Worm (Caenorhabditis elegans) whole organism, L4 larva: ENCODE measurements around the gene Y82E9BR.10.
A peak's percentile ranks its signal among the peaks of the same experiment; 100 is the strongest.

Experiments used
- F26F4.8 ChIP-seq: fragments of 200-800 bp; sonication (Bioruptor generic); conservative IDR thresholded peaks from 2 replicates; pipeline ENCODE4 v1.3.6; 2022; ENCODE audit warnings: missing genetic modification characterization, missing compliant biosample characterization
- F37D6.2 ChIP-seq: sonication (generic microtip); optimal IDR thresholded peaks from 2 replicates; lab custom pipeline; 2016; ENCODE audit warnings: mild to moderate bottlenecking, missing genetic modification characterization, missing compliant biosample characterization
- T26A8.4 ChIP-seq: fragments of 200-800 bp; sonication (Bioruptor generic); IDR thresholded peaks from 2 replicates; pipeline ENCODE4 v1.3.6; 2022; ENCODE audit warnings: missing genetic modification characterization, missing compliant biosample characterization
- Y5F2A.4 ChIP-seq: fragments of 200-800 bp; sonication (Bioruptor generic); optimal IDR thresholded peaks from 2 replicates; lab custom pipeline; 2018; ENCODE audit warnings: mild to moderate bottlenecking, missing genetic modification characterization, missing compliant biosample characterization
- Y75B8A.6 ChIP-seq: fragments of 200-800 bp; sonication (Bioruptor generic); IDR thresholded peaks from 2 replicates; pipeline ENCODE4 v1.3.6; 2022; ENCODE audit warnings: missing genetic modification reagents, missing genetic modification characterization, missing compliant biosample characterization
- aha-1 ChIP-seq: fragments of 150-350 bp; peaks from one replicate; lab custom pipeline; 2014; ENCODE audit warnings: missing biosample characterization, missing genetic modification characterization
- ama-1 ChIP-seq: fragments of 150-350 bp; optimal IDR thresholded peaks from 2 replicates; lab custom pipeline; 2014; ENCODE audit warnings: inconsistent platforms, mixed read lengths
- arid-1 ChIP-seq: fragments of 200-800 bp; sonication (Bioruptor generic); conservative IDR thresholded peaks from 2 replicates; pipeline ENCODE4 v1.3.6; 2022; ENCODE audit warnings: missing genetic modification reagents, missing genetic modification characterization, missing compliant biosample characterization
- attf-4 ChIP-seq: sonication (generic microtip); optimal IDR thresholded peaks from 3 replicates; lab custom pipeline; 2017; ENCODE audit warnings: missing biosample characterization, missing genetic modification characterization
- ceh-82 ChIP-seq: sonication (generic microtip); optimal IDR thresholded peaks from 2 replicates; lab custom pipeline; 2017; ENCODE audit warnings: missing biosample characterization, missing genetic modification characterization
- ces-1 ChIP-seq: fragments of 150-350 bp; sonication (generic microtip); optimal IDR thresholded peaks from 4 replicates; lab custom pipeline; 2014; ENCODE audit warnings: missing biosample characterization, missing genetic modification reagents, missing genetic modification characterization
- cey-2 ChIP-seq: sonication (generic microtip); optimal IDR thresholded peaks from 3 replicates; lab custom pipeline; 2017; ENCODE audit warnings: missing genetic modification characterization, mild to moderate bottlenecking, missing compliant biosample characterization, antibody characterized with exemption, borderline replicate concordance; ENCODE audit not compliant: insufficient read depth
- ctbp-1 ChIP-seq: fragments of 200-800 bp; sonication (Bioruptor generic); IDR thresholded peaks from 2 replicates; pipeline ENCODE4 v1.3.6; 2022; ENCODE audit warnings: missing genetic modification reagents, missing genetic modification characterization, missing compliant biosample characterization
- daf-12 ChIP-seq: fragments of 150-350 bp; optimal IDR thresholded peaks from 2 replicates; lab custom pipeline; 2014; ENCODE audit warnings: missing biosample characterization, missing genetic modification reagents, missing genetic modification characterization
- daf-16 ChIP-seq, 3 experiments: sonication (generic microtip); optimal IDR thresholded peaks; 2 replicates each; lab custom pipeline; 2016 to 2017; ENCODE audit warnings: missing genetic modification characterization in 3 of 3, missing genetic modification reagents in 3 of 3, mild to moderate bottlenecking in 2 of 3, missing compliant biosample characterization in 2 of 3, missing biosample characterization in 1 of 3, moderate library complexity in 1 of 3
- daf-8 ChIP-seq: fragments of 200-800 bp; sonication (Bioruptor generic); IDR thresholded peaks from 2 replicates; pipeline ENCODE4 v1.3.6; 2022; ENCODE audit warnings: missing genetic modification characterization, missing compliant biosample characterization
- dmd-9 ChIP-seq: fragments of 200-800 bp; sonication (Bioruptor generic); IDR thresholded peaks from 2 replicates; pipeline ENCODE4 v1.3.6; 2022; ENCODE audit warnings: missing genetic modification reagents, missing genetic modification characterization, missing compliant biosample characterization
- duxl-1 ChIP-seq: sonication (generic microtip); optimal IDR thresholded peaks from 2 replicates; lab custom pipeline; 2016; ENCODE audit warnings: mild to moderate bottlenecking, missing genetic modification characterization, moderate library complexity, missing compliant biosample characterization; ENCODE audit not compliant: poor library complexity
- dve-1 ChIP-seq: sonication (generic microtip); optimal IDR thresholded peaks from 2 replicates; lab custom pipeline; 2017; ENCODE audit warnings: antibody characterized with exemption, mild to moderate bottlenecking, missing genetic modification characterization, missing compliant biosample characterization; ENCODE audit not compliant: insufficient read depth
- egl-27 ChIP-seq: sonication (generic microtip); optimal IDR thresholded peaks from 3 replicates; lab custom pipeline; 2017; ENCODE audit warnings: missing biosample characterization, missing genetic modification reagents, missing genetic modification characterization
- fkh-10 ChIP-seq: fragments of 150-350 bp; optimal IDR thresholded peaks from 2 replicates; lab custom pipeline; 2014; ENCODE audit warnings: missing biosample characterization, missing genetic modification reagents, missing genetic modification characterization
- gei-8 ChIP-seq: fragments of 200-800 bp; sonication (Bioruptor generic); optimal IDR thresholded peaks from 2 replicates; lab custom pipeline; 2018; ENCODE audit warnings: mild to moderate bottlenecking, missing genetic modification characterization, missing compliant biosample characterization
- hif-1 ChIP-seq, 2 experiments: sonication (generic microtip); optimal IDR thresholded peaks; 2 replicates each; lab custom pipeline; 2016 to 2017; ENCODE audit warnings: missing compliant biosample characterization in 2 of 2, missing genetic modification characterization in 2 of 2, missing genetic modification reagents in 2 of 2, missing genotype in 2 of 2, mild to moderate bottlenecking in 1 of 2
- hlh-11 ChIP-seq: fragments of 200-800 bp; sonication (Bioruptor generic); optimal IDR thresholded peaks from 2 replicates; lab custom pipeline; 2018; ENCODE audit warnings: mild to moderate bottlenecking, missing genetic modification characterization, missing compliant biosample characterization
- hlh-30 ChIP-seq: sonication (generic microtip); optimal IDR thresholded peaks from 2 replicates; lab custom pipeline; 2017; ENCODE audit warnings: antibody characterized with exemption, mild to moderate bottlenecking, missing genetic modification characterization, missing compliant biosample characterization; ENCODE audit not compliant: insufficient read depth
- jun-1 ChIP-seq: fragments of 150-350 bp; optimal IDR thresholded peaks from 2 replicates; lab custom pipeline; 2014; ENCODE audit warnings: missing biosample characterization, missing genetic modification reagents, missing genetic modification characterization
- lim-7 ChIP-seq: fragments of 200-800 bp; sonication (Bioruptor generic); IDR thresholded peaks from 2 replicates; pipeline ENCODE4 v1.3.6; 2022; ENCODE audit warnings: missing genetic modification characterization, missing compliant biosample characterization
- lin-15B ChIP-seq: fragments of 150-350 bp; sonication (generic microtip); optimal IDR thresholded peaks from 3 replicates; lab custom pipeline; 2014; ENCODE audit warnings: missing biosample characterization, missing genetic modification characterization
- lin-38 ChIP-seq: fragments of 200-800 bp; sonication (Bioruptor generic); IDR thresholded peaks from 2 replicates; pipeline ENCODE4 v1.3.6; 2022; ENCODE audit warnings: missing genetic modification reagents, missing genetic modification characterization, missing compliant biosample characterization
- lsy-2 ChIP-seq, 2 experiments: fragments of 150-350 bp in 1 of 2; sonication (generic microtip) in 1 of 2; optimal IDR thresholded peaks; 2 replicates each; lab custom pipeline; 2014 to 2017; ENCODE audit warnings: missing biosample characterization in 2 of 2, missing genetic modification characterization in 2 of 2
- madf-5 ChIP-seq, 2 experiments: fragments of 200-800 bp; sonication (Bioruptor generic); IDR thresholded peaks; 2 replicates each; pipeline ENCODE4 v1.3.6; 2022; ENCODE audit warnings: missing compliant biosample characterization in 2 of 2, missing genetic modification characterization in 2 of 2
- mdt-29 ChIP-seq: fragments of 200-800 bp; sonication (Bioruptor generic); IDR thresholded peaks from 2 replicates; pipeline ENCODE4 v1.3.6; 2022; ENCODE audit warnings: missing genetic modification reagents, missing genetic modification characterization, missing compliant biosample characterization
- nhr-28 ChIP-seq: fragments of 150-350 bp; optimal IDR thresholded peaks from 2 replicates; lab custom pipeline; 2014; ENCODE audit warnings: missing biosample characterization, missing genetic modification characterization
- nhr-42 ChIP-seq: fragments of 200-800 bp; sonication (Bioruptor generic); IDR thresholded peaks from 2 replicates; pipeline ENCODE4 v1.3.6; 2022; ENCODE audit warnings: missing genetic modification characterization, missing compliant biosample characterization
- nhr-48 ChIP-seq: sonication (generic microtip); optimal IDR thresholded peaks from 2 replicates; lab custom pipeline; 2016; ENCODE audit warnings: mild to moderate bottlenecking, missing genetic modification characterization, missing compliant biosample characterization
- nhr-76 ChIP-seq: fragments of 150-350 bp; optimal IDR thresholded peaks from 2 replicates; lab custom pipeline; 2014; ENCODE audit warnings: missing biosample characterization, missing genetic modification characterization
- nhr-77 ChIP-seq: fragments of 150-350 bp; optimal IDR thresholded peaks from 2 replicates; lab custom pipeline; 2014; ENCODE audit warnings: missing biosample characterization, missing genetic modification characterization
- pqm-1 ChIP-seq: sonication (generic microtip); optimal IDR thresholded peaks from 2 replicates; lab custom pipeline; 2017; ENCODE audit warnings: missing biosample characterization, missing genetic modification characterization
- rbr-2 ChIP-seq: sonication (generic microtip); optimal IDR thresholded peaks from 2 replicates; lab custom pipeline; 2016; ENCODE audit warnings: missing genotype, missing genetic modification characterization, missing compliant biosample characterization
- set-16 ChIP-seq: fragments of 200-800 bp; sonication (Bioruptor generic); IDR thresholded peaks from 2 replicates; pipeline ENCODE4 v1.3.6; 2022; ENCODE audit warnings: missing genetic modification reagents, missing genetic modification characterization, missing compliant biosample characterization
- skn-1 ChIP-seq: fragments of 150-350 bp; optimal IDR thresholded peaks from 2 replicates; lab custom pipeline; 2014; ENCODE audit warnings: missing biosample characterization, missing genetic modification characterization
- snpc-4 ChIP-seq: fragments of 150-350 bp; optimal IDR thresholded peaks from 2 replicates; lab custom pipeline; 2014; ENCODE audit warnings: missing biosample characterization, missing genetic modification characterization
- unc-62 ChIP-seq, 3 experiments: fragments of 150-350 bp in 1 of 3; sonication (generic microtip); optimal IDR thresholded peaks in 2 of 3; peaks in 1 of 3; 1 replicate in 1 of 3; 2 replicates in 2 of 3; lab custom pipeline; 2014 to 2017; ENCODE audit warnings: missing biosample characterization in 3 of 3, missing genetic modification characterization in 3 of 3, missing genetic modification reagents in 3 of 3, missing genotype in 1 of 3
- zag-1 ChIP-seq: fragments of 150-350 bp; optimal IDR thresholded peaks from 2 replicates; lab custom pipeline; 2014; ENCODE audit warnings: missing biosample characterization, missing genetic modification characterization
- zfp-3 ChIP-seq: fragments of 200-800 bp; sonication (Bioruptor generic); conservative IDR thresholded peaks from 2 replicates; pipeline ENCODE4 v1.3.6; 2022; ENCODE audit warnings: missing genetic modification reagents, missing genetic modification characterization, missing compliant biosample characterization
- zip-11 ChIP-seq: fragments of 200-800 bp; sonication (Bioruptor generic); IDR thresholded peaks from 2 replicates; pipeline ENCODE4 v1.3.6; 2022; ENCODE audit warnings: missing genetic modification characterization, missing compliant biosample characterization
- ztf-11 ChIP-seq: fragments of 150-350 bp; optimal IDR thresholded peaks from 2 replicates; lab custom pipeline; 2014; ENCODE audit warnings: missing biosample characterization, missing genetic modification characterization
- ztf-7 ChIP-seq: fragments of 150-350 bp; optimal IDR thresholded peaks from 2 replicates; lab custom pipeline; 2014; ENCODE audit warnings: missing biosample characterization, missing genetic modification characterization

The Y82E9BR.10 gene

ce11 chrIII:1392763-1393162 is 17.4 kb upstream of the Y82E9BR.10 start (continued):
- TF ChIP-seq hlh-11 (tag; lab: Kevin White, UChicago) (peak; percentile 73), lin-38 (peak; percentile 85), nhr-77 (tag; lab: Kevin White, UChicago) (peak; percentile 60), hif-1 (tag; optimal IDR thresholded peaks at IDR 0.05; lab: Kevin White, UChicago) (no peak)

DNA sequence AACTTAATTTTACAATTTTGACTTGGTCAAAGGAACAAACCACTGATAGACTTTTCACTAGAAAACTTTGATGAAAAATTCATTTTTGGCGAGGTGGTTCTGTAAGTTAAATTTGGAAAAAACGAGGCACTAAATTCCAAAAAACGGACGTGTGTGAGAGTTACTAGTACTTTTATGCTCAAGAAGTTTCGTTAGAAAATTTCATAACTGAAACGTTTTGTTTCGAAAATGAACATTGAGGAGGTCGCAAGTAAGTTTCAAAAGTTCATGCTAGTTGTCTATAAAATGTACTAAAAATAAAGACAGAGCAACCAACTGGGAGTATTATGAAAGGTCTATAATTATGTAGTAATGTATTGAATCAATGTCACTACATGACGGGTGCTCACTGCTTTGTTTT is 16.4 kb upstream of the Y82E9BR.10 start, which contains the start of gene pals-17:
TSS of gene pals-17 (minus strand) at position 101 of the 400 bp plus-strand sequence.
- TF ChIP-seq set-16 (no peak), F26F4.8 (no peak), nhr-28 (tag; lab: Kevin White, UChicago) (no peak), attf-4 (no peak)

DNA sequence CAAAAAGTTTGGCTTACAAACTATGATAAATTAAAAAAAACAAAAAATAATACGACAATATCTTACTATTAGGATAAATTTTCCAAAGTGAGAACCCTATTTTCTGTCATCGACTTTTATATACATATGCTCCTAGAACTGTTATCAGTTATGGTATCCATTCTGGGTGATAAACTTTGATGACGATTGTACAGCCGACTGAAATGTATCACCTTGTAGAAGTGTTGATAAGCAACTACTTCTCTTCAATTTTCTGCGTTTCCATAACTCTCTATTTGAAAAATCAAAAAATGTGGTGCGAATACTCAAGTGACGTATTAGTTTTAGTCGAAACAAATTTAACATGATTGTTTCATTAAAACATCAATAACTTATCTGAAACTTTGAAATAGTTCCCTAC is 14.6 kb upstream of the Y82E9BR.10 start:
- no peak for TF ChIP-seq unc-62 (GFP tag; optimal IDR thresholded peaks at IDR 0.05 in 1 of 2; lab: Kevin White, UChicago)
- TF ChIP-seq unc-62 (tag; optimal IDR thresholded peaks at IDR 0.05; lab: Kevin White, UChicago): no peak
- TF ChIP-seq ceh-82: no peak
- no peak for TF ChIP-seq rbr-2 (tag; lab: Kevin White, UChicago)
- TF ChIP-seq ztf-11 (tag; lab: Kevin White, UChicago): no peak
- TF ChIP-seq Y75B8A.6 (GFP tag; lab: Robert Waterston, UW): no peak
- TF ChIP-seq dmd-9 (GFP tag; lab: Robert Waterston, UW): no peak
- TF ChIP-seq lsy-2 (tag; optimal IDR thresholded peaks at IDR 0.05; lab: Kevin White, UChicago): peak in 1 of 2 experiments; percentile 22
- no peak for TF ChIP-seq hlh-30 (tag; lab: Kevin White, UChicago)
- no peak for TF ChIP-seq ztf-7 (tag; lab: Kevin White, UChicago)
- TF ChIP-seq ces-1: no peak
- TF ChIP-seq daf-8 (GFP tag; lab: Robert Waterston, UW): no peak
- no peak for TF ChIP-seq set-16
- no peak for TF ChIP-seq jun-1 (tag; lab: Kevin White, UChicago)
- TF ChIP-seq F26F4.8: no peak
- TF ChIP-seq aha-1 (tag; lab: Kevin White, UChicago): no peak
- no peak for TF ChIP-seq duxl-1 (tag; lab: Kevin White, UChicago)
- no peak for TF ChIP-seq nhr-42
- no peak for TF ChIP-seq arid-1 (GFP tag; lab: Robert Waterston, UW)
- TF ChIP-seq daf-12 (tag; lab: Kevin White, UChicago): no peak
- no peak for TF ChIP-seq ctbp-1 (GFP tag; lab: Robert Waterston, UW)
- no peak for TF ChIP-seq daf-16 (GFP tag; optimal IDR thresholded peaks at IDR 0.05; lab: Kevin White, UChicago)
- TF ChIP-seq daf-16 (tag; optimal IDR thresholded peaks at IDR 0.05; lab: Kevin White, UChicago): peak; percentile 61
- peak; percentile 71 for TF ChIP-seq dve-1
- TF ChIP-seq ama-1: no peak
- TF ChIP-seq fkh-10 (GFP tag; lab: Kevin White, UChicago): no peak
- TF ChIP-seq lin-15B: no peak
- no peak for TF ChIP-seq snpc-4 (tag; lab: Kevin White, UChicago)
- TF ChIP-seq zip-11: no peak
- TF ChIP-seq nhr-48: no peak
- TF ChIP-seq cey-2 (tag; lab: Kevin White, UChicago): no peak
- TF ChIP-seq egl-27 (tag; lab: Kevin White, UChicago): no peak
- no peak for TF ChIP-seq T26A8.4 (GFP tag; lab: Robert Waterston, UW)
- no peak for TF ChIP-seq zfp-3 (GFP tag; lab: Robert Waterston, UW)
- TF ChIP-seq Y5F2A.4 (GFP tag; lab: Kevin White, UChicago): no peak
- TF ChIP-seq zag-1 (tag; lab: Kevin White, UChicago): no peak
- no peak for TF ChIP-seq mdt-29 (GFP tag; lab: Robert Waterston, UW)
- TF ChIP-seq madf-5 (GFP tag; IDR thresholded peaks at IDR 0.05; lab: Robert Waterston, UW): no peak
- no peak for TF ChIP-seq F37D6.2 (tag; lab: Kevin White, UChicago)
- no peak for TF ChIP-seq lim-7
- peak; percentile 94 for TF ChIP-seq pqm-1 (tag; lab: Kevin White, UChicago)
- TF ChIP-seq hlh-11 (tag; lab: Kevin White, UChicago): peak; percentile 59
- no peak for TF ChIP-seq gei-8 (GFP tag; lab: Kevin White, UChicago)
- no peak for TF ChIP-seq skn-1 (tag; lab: Kevin White, UChicago)
- no peak for TF ChIP-seq nhr-76
